Worm (Caenorhabditis elegans) whole organism, young adult: ENCODE results near the gene R03E9.2.

Experiments
- C17E4.6 ChIP-seq: fragments of 200-800 bp; sonication (Bioruptor generic); IDR thresholded peaks from 2 replicates; pipeline ENCODE4 v1.3.6; 2022; ENCODE audit warnings: missing genetic modification reagents, missing genetic modification characterization, missing compliant biosample characterization
- D2030.7 ChIP-seq: fragments of 200-800 bp; sonication (Bioruptor generic); IDR thresholded peaks from 2 replicates; pipeline ENCODE4 v1.3.6; 2022; ENCODE audit warnings: missing genetic modification reagents, missing genetic modification characterization, missing compliant biosample characterization
- F10E7.11 ChIP-seq: sonication (generic microtip); optimal IDR thresholded peaks from 2 replicates; lab custom pipeline; 2017; ENCODE audit warnings: mild to moderate bottlenecking, missing genetic modification characterization, moderate library complexity, missing compliant biosample characterization
- F23B12.7 ChIP-seq: sonication (generic microtip); optimal IDR thresholded peaks from 2 replicates; lab custom pipeline; 2017; ENCODE audit warnings: missing genetic modification characterization, mild to moderate bottlenecking, missing compliant biosample characterization, antibody characterized with exemption, moderate library complexity; ENCODE audit not compliant: insufficient read depth
- F49E8.2 ChIP-seq: sonication (generic microtip); optimal IDR thresholded peaks from 3 replicates; lab custom pipeline; 2017; ENCODE audit warnings: missing genetic modification characterization, mild to moderate bottlenecking, missing compliant biosample characterization, antibody characterized with exemption, moderate library complexity; ENCODE audit not compliant: insufficient read depth
- F55B11.4 ChIP-seq: sonication (generic microtip); optimal IDR thresholded peaks from 2 replicates; lab custom pipeline; 2016; ENCODE audit warnings: missing compliant biosample characterization, missing genetic modification characterization, borderline replicate concordance; ENCODE audit not compliant: insufficient read depth
- F57A8.1 ChIP-seq: fragments of 200-800 bp; sonication (Bioruptor generic); optimal IDR thresholded peaks from 2 replicates; lab custom pipeline; 2018; ENCODE audit warnings: mild to moderate bottlenecking, missing genetic modification characterization, moderate library complexity, missing compliant biosample characterization
- T26A5.8 ChIP-seq: sonication (generic microtip); optimal IDR thresholded peaks from 2 replicates; lab custom pipeline; 2016; ENCODE audit warnings: missing genetic modification characterization, missing compliant biosample characterization
- Y53G8AR.9 ChIP-seq: fragments of 200-800 bp; sonication (Bioruptor generic); conservative IDR thresholded peaks from 2 replicates; pipeline ENCODE4 v1.3.6; 2022; ENCODE audit warnings: missing genetic modification reagents, missing genetic modification characterization, missing compliant biosample characterization
- Y67H2A.10 ChIP-seq: fragments of 200-800 bp; sonication (Bioruptor generic); conservative IDR thresholded peaks from 2 replicates; pipeline ENCODE4 v1.3.6; 2022; ENCODE audit warnings: missing genetic modification reagents, missing genetic modification characterization, missing compliant biosample characterization
- Y79H2A.3 ChIP-seq: fragments of 200-800 bp; sonication (Bioruptor generic); conservative IDR thresholded peaks from 2 replicates; pipeline ENCODE4 v1.3.6; 2022; ENCODE audit warnings: missing genetic modification reagents, missing genetic modification characterization, missing compliant biosample characterization
- ZK185.1 ChIP-seq: sonication (generic microtip); optimal IDR thresholded peaks from 2 replicates; lab custom pipeline; 2016; ENCODE audit warnings: mild to moderate bottlenecking, missing genetic modification characterization, missing compliant biosample characterization; ENCODE audit not compliant: poor library complexity, severe bottlenecking
- akir-1 ChIP-seq: fragments of 200-800 bp; sonication (Bioruptor generic); optimal IDR thresholded peaks from 2 replicates; lab custom pipeline; 2018; ENCODE audit warnings: mild to moderate bottlenecking, missing genetic modification characterization, moderate library complexity, missing compliant biosample characterization
- attf-3 ChIP-seq: fragments of 200-800 bp; sonication (Bioruptor generic); conservative IDR thresholded peaks from 2 replicates; pipeline ENCODE4 v1.3.6; 2022; ENCODE audit warnings: missing genetic modification reagents, missing genetic modification characterization, missing compliant biosample characterization
- cebp-1 ChIP-seq, 2 experiments: fragments of 200-800 bp in 1 of 2; sonication (Bioruptor generic) in 1 of 2; sonication (generic microtip) in 1 of 2; IDR thresholded peaks in 1 of 2; optimal IDR thresholded peaks in 1 of 2; 2 replicates each; pipeline versions ENCODE4 v1.3.6 to Lab custom; 2017 to 2022; ENCODE audit warnings: missing compliant biosample characterization in 2 of 2, missing genetic modification characterization in 2 of 2, mild to moderate bottlenecking in 1 of 2, missing genetic modification reagents in 1 of 2, moderate library complexity in 1 of 2
- ceh-100 ChIP-seq: fragments of 200-800 bp; sonication (Bioruptor generic); IDR thresholded peaks from 2 replicates; pipeline ENCODE4 v1.3.6; 2022; ENCODE audit warnings: missing genetic modification reagents, missing genetic modification characterization, missing compliant biosample characterization
- chd-7 ChIP-seq: sonication (generic microtip); optimal IDR thresholded peaks from 2 replicates; lab custom pipeline; 2016; ENCODE audit warnings: mild to moderate bottlenecking, missing genetic modification characterization, moderate library complexity, missing compliant biosample characterization
- die-1 ChIP-seq: sonication (generic microtip); optimal IDR thresholded peaks from 2 replicates; lab custom pipeline; 2016; ENCODE audit warnings: missing genotype, mild to moderate bottlenecking, missing genetic modification characterization, missing compliant biosample characterization
- egl-18 ChIP-seq: fragments of 200-800 bp; sonication (Bioruptor generic); IDR thresholded peaks from 2 replicates; pipeline ENCODE4 v1.3.6; 2022; ENCODE audit warnings: missing genetic modification reagents, missing genetic modification characterization, missing compliant biosample characterization
- hrde-1 ChIP-seq: sonication (generic microtip); optimal IDR thresholded peaks from 2 replicates; lab custom pipeline; 2016; ENCODE audit warnings: missing genetic modification characterization, mild to moderate bottlenecking, missing compliant biosample characterization, moderate library complexity, missing genotype, missing genetic modification reagents, borderline replicate concordance
- lin-35 ChIP-seq, 3 experiments: fragments of 150-350 bp in 2 of 3; sonication (generic microtip) in 1 of 3; optimal IDR thresholded peaks; 2 replicates each; lab custom pipeline; 2014 to 2018; ENCODE audit warnings: missing biosample characterization in 3 of 3, missing genetic modification characterization in 3 of 3, missing genetic modification reagents in 3 of 3
- lsy-27 ChIP-seq: sonication (generic microtip); optimal IDR thresholded peaks from 2 replicates; lab custom pipeline; 2017; ENCODE audit warnings: missing genetic modification characterization, mild to moderate bottlenecking, missing compliant biosample characterization, antibody characterized with exemption, missing genotype, borderline replicate concordance; ENCODE audit not compliant: insufficient read depth
- madf-10 ChIP-seq: sonication (generic microtip); optimal IDR thresholded peaks from 2 replicates; lab custom pipeline; 2016; ENCODE audit warnings: mild to moderate bottlenecking, missing genetic modification characterization, missing compliant biosample characterization
- madf-8 ChIP-seq: fragments of 200-800 bp; sonication (Bioruptor generic); conservative IDR thresholded peaks from 2 replicates; pipeline ENCODE4 v1.3.6; 2022; ENCODE audit warnings: missing genetic modification reagents, missing genetic modification characterization, missing compliant biosample characterization
- nfyb-1 ChIP-seq: fragments of 200-800 bp; sonication (Bioruptor generic); IDR thresholded peaks from 2 replicates; pipeline ENCODE4 v1.3.6; 2022; ENCODE audit warnings: missing genetic modification reagents, missing genetic modification characterization, missing compliant biosample characterization
- nhr-27 ChIP-seq: fragments of 200-800 bp; sonication (Bioruptor generic); optimal IDR thresholded peaks from 2 replicates; lab custom pipeline; 2018; ENCODE audit warnings: mild to moderate bottlenecking, missing genetic modification characterization, moderate library complexity, missing compliant biosample characterization
- nhr-80 ChIP-seq: sonication (generic microtip); optimal IDR thresholded peaks from 2 replicates; lab custom pipeline; 2016; ENCODE audit warnings: missing genetic modification characterization, missing compliant biosample characterization
- rcor-1 ChIP-seq: fragments of 200-800 bp; sonication (Bioruptor generic); IDR thresholded peaks from 2 replicates; pipeline ENCODE4 v1.3.6; 2022; ENCODE audit warnings: missing genetic modification reagents, missing genetic modification characterization, missing compliant biosample characterization
- rec-8 ChIP-seq, 2 experiments: sonication (generic microtip); optimal IDR thresholded peaks; 2 replicates each; lab custom pipeline; 2016; ENCODE audit warnings: mild to moderate bottlenecking in 2 of 2, missing genetic modification characterization in 2 of 2, missing genetic modification reagents in 2 of 2, missing genotype in 2 of 2, missing biosample characterization in 1 of 2, missing compliant biosample characterization in 1 of 2, moderate library complexity in 1 of 2
- sdz-38 ChIP-seq: sonication (generic microtip); optimal IDR thresholded peaks from 2 replicates; lab custom pipeline; 2016; ENCODE audit warnings: missing genotype, missing genetic modification characterization, missing compliant biosample characterization
- snpc-1.1 ChIP-seq: sonication (generic microtip); optimal IDR thresholded peaks from 2 replicates; lab custom pipeline; 2017; ENCODE audit warnings: missing genetic modification characterization, mild to moderate bottlenecking, missing compliant biosample characterization, antibody characterized with exemption, moderate library complexity, missing genotype, missing genetic modification reagents; ENCODE audit not compliant: insufficient read depth
- sptf-2 ChIP-seq: fragments of 200-800 bp; sonication (Bioruptor generic); optimal IDR thresholded peaks from 2 replicates; lab custom pipeline; 2018; ENCODE audit warnings: mild to moderate bottlenecking, missing genetic modification characterization, missing compliant biosample characterization

The R03E9.2 gene

ce11 chrX:6692896-6693295 lies 40.2 kb downstream of the R03E9.2 start:
- TF ChIP-seq akir-1 (no peak), F23B12.7 (tag; lab: Kevin White, UChicago) (no peak), snpc-1.1 (tag; lab: Kevin White, UChicago) (no peak), F10E7.11 (tag; lab: Kevin White, UChicago) (no peak), madf-10 (tag; lab: Kevin White, UChicago) (no peak), ZK185.1 (no peak), lsy-27 (tag; lab: Kevin White, UChicago) (no peak), cebp-1 (GFP tag; IDR thresholded peaks at IDR 0.05; lab: Robert Waterston, UW) (no peak), cebp-1 (tag; optimal IDR thresholded peaks at IDR 0.05; lab: Kevin White, UChicago) (no peak), Y79H2A.3 (GFP tag; lab: Robert Waterston, UW) (no peak), egl-18 (GFP tag; lab: Robert Waterston, UW) (no peak), chd-7 (tag; lab: Kevin White, UChicago) (no peak), Y67H2A.10 (GFP tag; lab: Robert Waterston, UW) (no peak), nhr-80 (tag; lab: Kevin White, UChicago) (no peak), die-1 (tag; lab: Kevin White, UChicago) (no peak), F57A8.1 (GFP tag; lab: Kevin White, UChicago) (no peak), rcor-1 (no peak), lin-35 (GFP tag; optimal IDR thresholded peaks at IDR 0.05; lab: Kevin White, UChicago) (no peak)

ce11 chrX:6691653-6692052 lies 41.4 kb downstream of the R03E9.2 start:
- no peak for TF ChIP-seq nhr-27 (tag; lab: Kevin White, UChicago)
- no peak for TF ChIP-seq F49E8.2
- TF ChIP-seq sptf-2 (GFP tag; lab: Kevin White, UChicago), result no peak
- TF ChIP-seq F55B11.4 (tag; lab: Kevin White, UChicago), result no peak
- no peak for TF ChIP-seq C17E4.6 (GFP tag; lab: Robert Waterston, UW)
- no peak for TF ChIP-seq madf-8 (GFP tag; lab: Robert Waterston, UW)
- TF ChIP-seq, all 124 proteins: peak for 0

- no peak for TF ChIP-seq T26A5.8 (tag; lab: Kevin White, UChicago)
- TF ChIP-seq nhr-80 (tag; lab: Kevin White, UChicago), result no peak
- no peak for TF ChIP-seq Y53G8AR.9 (GFP tag; lab: Robert Waterston, UW)
- TF ChIP-seq ceh-100 (GFP tag; lab: Robert Waterston, UW), result no peak
- no peak for TF ChIP-seq F55B11.4 (tag; lab: Kevin White, UChicago)
- no peak for TF ChIP-seq D2030.7 (GFP tag; lab: Robert Waterston, UW)
- no peak for TF ChIP-seq sdz-38
- no peak for TF ChIP-seq hrde-1
- no peak for TF ChIP-seq cebp-1 (GFP tag; IDR thresholded peaks at IDR 0.05; lab: Robert Waterston, UW)
- no peak for TF ChIP-seq cebp-1 (tag; optimal IDR thresholded peaks at IDR 0.05; lab: Kevin White, UChicago)
- no peak for TF ChIP-seq rec-8 (tag; optimal IDR thresholded peaks at IDR 0.05; lab: Kevin White, UChicago)
- no peak for TF ChIP-seq attf-3 (GFP tag; lab: Robert Waterston, UW)
- no peak for TF ChIP-seq Y67H2A.10 (GFP tag; lab: Robert Waterston, UW)
- no peak for TF ChIP-seq nfyb-1 (GFP tag; lab: Robert Waterston, UW)
Measured at ce11 chrX:6689985-6690384, 43.1 kb downstream of the R03E9.2 start, which contains the start of gene F38B6.6. F38B6.6 (minus strand) TSS chrX:6690085.
